Fruit fly (Drosophila melanogaster) Kc167 (cell line): ENCODE data around the gene Pat1.

Experiments used
- Myc ChIP-seq: fragments of >200 bp; optimal IDR thresholded peaks from 2 replicates; lab custom pipeline; 2017; ENCODE audit warnings: missing external identifiers
- Sin3A ChIP-seq: fragments of >200 bp; optimal IDR thresholded peaks from 2 replicates; lab custom pipeline; 2018; ENCODE audit warnings: missing external identifiers
- h ChIP-seq: fragments of >200 bp; optimal IDR thresholded peaks from 3 replicates; lab custom pipeline; 2018; ENCODE audit warnings: missing external identifiers
- insv ChIP-seq: fragments of >200 bp; optimal IDR thresholded peaks from 3 replicates; lab custom pipeline; 2018; ENCODE audit warnings: missing external identifiers
- psq ChIP-seq: fragments of >200 bp; optimal IDR thresholded peaks from 2 replicates; lab custom pipeline; 2017; ENCODE audit warnings: missing external identifiers
- ttk ChIP-seq: sonication (Bioruptor generic); optimal IDR thresholded peaks from 2 replicates; lab custom pipeline; 2017; ENCODE audit warnings: missing external identifiers

Gene Pat1

DNA sequence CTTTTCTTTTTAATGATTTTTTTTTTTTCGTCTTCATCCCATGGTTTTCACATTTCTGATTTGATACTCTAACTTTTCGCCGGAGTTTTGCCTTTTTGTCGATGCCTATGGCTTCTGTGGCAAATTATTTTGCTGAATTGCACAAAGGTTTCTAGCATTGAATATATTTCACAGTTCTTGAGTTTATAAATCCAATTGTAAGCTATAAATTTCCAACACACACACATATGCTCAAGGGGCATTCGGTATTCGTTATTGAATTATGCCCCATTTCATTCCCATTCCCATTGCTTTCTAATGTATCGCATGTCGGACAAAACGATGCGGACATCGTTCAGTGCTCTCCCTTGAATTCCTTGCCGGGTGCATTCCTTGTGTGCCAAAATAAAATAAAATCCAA lies 24.9 kb downstream of the Pat1 start:
- TF ChIP-seq Sin3A, result no peak
- no peak for TF ChIP-seq ttk (lab: Kevin White, UChicago)
- TF ChIP-seq h (lab: Kevin White, UChicago), result no peak
- TF ChIP-seq psq, result no peak
- no peak for TF ChIP-seq Myc (lab: Kevin White, UChicago)
- no peak for TF ChIP-seq insv (lab: Kevin White, UChicago)

DNA sequence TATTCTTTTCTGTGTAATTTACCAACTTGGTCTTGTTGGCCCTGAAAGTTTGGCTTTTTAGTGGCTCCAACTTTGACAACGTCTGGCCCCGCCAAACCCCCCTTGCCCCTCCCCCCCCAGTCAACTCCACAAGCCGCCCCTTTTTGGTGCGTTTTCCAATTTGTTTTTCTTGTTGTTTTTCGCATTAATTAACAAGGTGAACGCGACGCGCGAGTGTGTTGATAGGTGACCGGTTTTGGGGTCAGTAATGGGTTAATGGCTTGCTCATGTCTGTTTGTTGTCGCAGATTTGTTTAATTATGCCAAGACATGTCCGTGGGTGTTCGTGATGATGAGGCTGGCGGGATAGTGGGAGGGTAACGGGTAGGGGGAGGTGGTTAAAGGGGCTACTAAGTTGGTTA lies 26.2 kb downstream of the Pat1 start:
- TF ChIP-seq psq (no peak), ttk (lab: Kevin White, UChicago) (no peak), insv (lab: Kevin White, UChicago) (no peak), Sin3A (no peak), Myc (lab: Kevin White, UChicago) (no peak), h (lab: Kevin White, UChicago) (no peak)

DNA sequence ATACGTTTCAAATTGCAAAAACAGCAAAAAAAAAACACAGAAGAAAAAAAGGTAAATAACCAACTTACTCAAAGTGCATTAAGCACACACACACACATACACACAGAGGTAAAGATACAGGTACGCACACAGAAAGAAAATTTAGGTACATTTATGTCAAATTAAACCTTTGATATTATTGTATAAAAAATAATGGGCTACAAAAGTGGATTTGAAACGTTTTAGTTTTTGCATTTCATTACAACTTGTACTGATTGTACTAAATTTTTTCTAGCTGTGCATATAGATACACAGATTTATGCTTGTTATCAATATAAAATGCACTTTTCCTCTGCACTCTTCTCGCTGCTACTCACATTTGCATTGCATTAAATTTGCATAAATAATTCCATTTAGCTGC lies 26.8 kb downstream of the Pat1 start:
- TF ChIP-seq h (lab: Kevin White, UChicago) (no peak), ttk (lab: Kevin White, UChicago) (no peak), Sin3A (no peak), psq (no peak), Myc (lab: Kevin White, UChicago) (no peak), insv (lab: Kevin White, UChicago) (no peak)

DNA sequence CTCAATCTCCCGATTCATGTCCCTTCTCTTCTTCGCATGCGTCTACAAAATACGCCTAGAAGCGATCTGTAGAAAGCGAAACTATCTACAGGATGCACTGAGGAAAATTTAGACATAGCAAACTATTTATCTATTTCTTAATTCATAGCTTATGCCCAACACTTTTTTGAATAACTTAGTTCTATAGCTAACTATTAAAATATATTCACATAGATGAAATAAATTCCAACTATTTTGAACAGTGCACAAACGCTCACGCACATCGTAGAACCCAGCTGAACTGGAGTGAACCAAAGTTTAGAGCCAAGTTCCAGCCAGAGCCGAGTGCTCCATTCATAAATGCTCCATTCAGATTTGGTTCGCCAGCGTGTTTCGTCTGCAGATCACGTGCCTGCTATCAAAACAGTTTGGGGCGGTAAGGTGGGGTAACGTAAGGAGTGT lies 31.0 kb downstream of the Pat1 start:
- no peak for TF ChIP-seq ttk (lab: Kevin White, UChicago)
- no peak for TF ChIP-seq h (lab: Kevin White, UChicago)
- TF ChIP-seq Sin3A, result no peak
- no peak for TF ChIP-seq insv (lab: Kevin White, UChicago)
- TF ChIP-seq Myc (lab: Kevin White, UChicago), result no peak
- TF ChIP-seq psq, result no peak

DNA sequence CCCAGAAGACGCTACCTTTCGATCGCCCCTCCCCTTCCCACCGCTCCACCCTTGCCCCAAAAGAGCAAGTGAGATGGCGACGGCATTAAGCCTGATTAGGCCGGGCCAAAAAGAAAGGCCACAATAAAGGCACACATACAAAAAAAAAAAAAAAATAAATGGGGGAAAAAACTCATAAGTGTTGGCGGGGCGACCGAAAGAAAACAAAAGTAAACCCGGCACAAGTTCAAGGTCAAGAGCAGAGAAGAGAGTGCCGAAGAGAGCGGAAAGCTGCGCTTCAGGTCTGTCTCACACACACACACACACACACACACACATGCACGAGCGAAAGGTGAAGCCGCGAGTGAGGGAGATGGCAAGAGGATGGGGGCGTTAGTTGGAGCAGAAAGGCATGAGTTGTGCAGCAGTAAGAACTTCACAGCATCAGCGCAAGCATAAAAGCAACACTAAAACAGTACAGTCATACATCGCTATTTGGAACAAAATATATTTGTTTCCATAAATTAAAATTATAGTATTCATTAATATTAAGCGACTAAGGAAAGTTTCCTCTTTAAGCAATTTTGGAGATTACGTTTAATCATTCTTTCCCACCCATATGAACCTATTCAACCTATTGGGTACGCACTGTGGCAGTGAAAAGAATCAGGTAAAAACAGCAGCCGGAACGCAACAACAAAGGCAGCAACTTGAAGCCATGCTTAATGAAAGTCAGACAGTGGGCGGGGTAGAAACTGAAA lies 33.6 kb downstream of the Pat1 start:
- TF ChIP-seq ttk (lab: Kevin White, UChicago) (no peak), psq (no peak), Sin3A (no peak), insv (lab: Kevin White, UChicago) (no peak), Myc (lab: Kevin White, UChicago) (no peak), h (lab: Kevin White, UChicago) (no peak)

DNA sequence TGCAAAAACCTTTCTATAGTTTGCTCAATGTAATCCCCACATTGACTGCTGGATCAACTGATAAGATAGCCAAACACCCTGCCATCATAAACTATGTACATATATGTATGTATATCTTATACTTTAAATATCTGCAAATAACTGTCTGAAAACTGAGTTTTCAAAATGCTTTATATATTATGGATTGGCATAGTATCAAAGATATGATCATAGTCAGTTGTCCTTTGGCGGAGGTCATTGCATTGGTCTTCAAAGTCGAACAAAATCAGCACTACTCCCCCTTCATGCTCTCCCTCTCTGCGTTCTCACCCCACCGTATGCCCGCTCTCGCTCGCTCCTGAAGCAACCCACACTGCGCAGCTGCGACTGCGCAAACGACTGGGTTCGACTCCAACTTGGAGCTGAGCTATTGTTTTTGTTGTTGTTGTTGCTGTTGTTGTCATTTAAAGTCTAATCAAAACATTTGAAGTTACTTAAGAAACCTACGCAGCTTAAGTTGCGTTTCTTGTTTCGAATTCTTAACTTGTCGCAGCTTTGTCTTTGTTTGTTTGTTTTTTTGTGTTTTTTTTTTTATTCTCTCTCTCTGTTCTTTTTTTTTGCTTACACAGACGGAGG lies 34.5 kb downstream of the Pat1 start:
- TF ChIP-seq psq (no peak), Myc (lab: Kevin White, UChicago) (no peak), h (lab: Kevin White, UChicago) (no peak), Sin3A (no peak), insv (lab: Kevin White, UChicago) (no peak), ttk (lab: Kevin White, UChicago) (no peak)

DNA sequence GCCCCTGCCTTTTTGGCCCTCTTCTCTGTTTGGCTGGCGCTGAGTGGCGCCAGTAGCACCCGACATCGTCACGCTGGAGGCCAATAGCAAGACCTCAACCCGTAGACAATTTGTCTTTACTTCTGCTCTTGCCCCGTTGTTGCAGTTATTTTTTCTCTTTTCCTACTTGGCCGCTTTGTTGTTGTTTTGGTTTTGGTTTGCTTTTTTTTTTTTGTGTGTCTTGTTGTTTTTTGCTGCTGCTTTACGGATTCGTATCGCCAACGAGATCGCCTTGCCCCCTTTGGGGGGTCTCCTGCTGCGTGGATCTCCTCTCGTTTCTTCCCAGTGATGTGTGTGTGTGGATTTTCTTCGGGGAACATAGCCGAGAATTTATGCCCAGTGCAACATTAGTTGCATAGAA lies 41.3 kb downstream of the Pat1 start:
- no peak for TF ChIP-seq ttk (lab: Kevin White, UChicago)
- no peak for TF ChIP-seq Myc (lab: Kevin White, UChicago)
- TF ChIP-seq insv (lab: Kevin White, UChicago), result no peak
- TF ChIP-seq psq, result no peak
- no peak for TF ChIP-seq h (lab: Kevin White, UChicago)
- no peak for TF ChIP-seq Sin3A

DNA sequence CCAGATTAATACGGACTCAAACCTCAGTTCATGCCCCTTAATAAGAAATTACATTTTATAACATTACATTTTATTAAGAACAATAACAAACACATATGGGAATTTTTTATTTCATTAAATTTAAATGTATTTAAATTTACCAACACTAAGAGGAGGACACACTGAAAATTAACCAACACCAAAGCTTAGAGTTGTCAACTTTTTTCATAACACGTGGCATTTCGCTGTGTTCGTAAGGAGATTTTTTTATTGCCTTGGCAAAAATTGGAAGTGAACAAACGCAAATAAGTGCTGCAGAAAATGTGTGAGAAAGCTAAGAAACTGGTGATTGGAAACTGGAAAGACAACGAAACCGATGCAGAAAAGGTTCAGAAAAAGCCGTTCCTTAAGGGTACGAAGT lies 43.1 kb downstream of the Pat1 start, which contains the start of gene CG14443:
CG14443 (plus strand) TSS at position 301 of the 400 bp plus-strand sequence.
- TF ChIP-seq ttk (lab: Kevin White, UChicago) (no peak), Sin3A (no peak), Myc (lab: Kevin White, UChicago) (no peak), psq (no peak), insv (lab: Kevin White, UChicago) (no peak), h (lab: Kevin White, UChicago) (no peak)

DNA sequence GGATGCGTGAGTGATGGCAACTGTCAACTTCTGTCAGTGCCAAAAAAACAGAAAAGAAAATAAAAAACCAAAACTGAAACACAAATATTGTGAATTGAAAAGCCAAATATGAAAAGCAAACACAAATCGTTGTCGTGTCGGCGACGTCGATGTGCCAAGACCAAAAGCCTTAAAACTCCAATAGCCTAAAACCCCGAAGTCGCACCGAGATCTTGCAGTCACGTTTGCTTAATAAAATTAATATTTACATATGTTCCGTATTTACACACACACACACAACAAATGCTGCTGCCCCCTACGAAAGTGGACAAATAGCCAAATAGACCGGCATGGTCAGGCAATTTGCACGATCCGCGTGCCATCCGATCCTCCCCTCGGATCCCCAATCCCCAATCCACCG lies 47.5 kb downstream of the Pat1 start:
- TF ChIP-seq insv (lab: Kevin White, UChicago) (no peak), Sin3A (no peak), psq (no peak), Myc (lab: Kevin White, UChicago) (no peak), h (lab: Kevin White, UChicago) (no peak), ttk (lab: Kevin White, UChicago) (no peak)

DNA sequence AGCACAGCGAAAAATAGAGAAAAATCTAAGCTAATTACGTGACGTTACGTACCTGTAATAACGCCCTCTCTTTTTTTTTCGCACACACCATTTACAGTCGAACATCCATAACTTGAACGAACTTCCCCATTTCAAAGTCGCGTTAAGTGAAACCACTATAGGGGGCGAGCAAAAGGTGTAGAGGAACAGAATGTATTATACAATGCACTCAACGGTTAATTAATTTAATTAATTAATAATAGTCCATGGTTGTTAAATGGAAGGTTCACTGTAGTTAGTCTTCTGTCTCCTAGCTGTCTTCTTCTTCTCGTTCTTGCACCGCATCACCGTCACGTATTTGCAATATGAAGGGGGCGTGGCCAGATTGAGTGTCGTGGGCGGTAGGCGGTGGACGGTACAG lies 51.0 kb downstream of the Pat1 start:
- TF ChIP-seq Myc (lab: Kevin White, UChicago) (no peak), Sin3A (no peak), ttk (lab: Kevin White, UChicago) (no peak), psq (no peak)

DNA sequence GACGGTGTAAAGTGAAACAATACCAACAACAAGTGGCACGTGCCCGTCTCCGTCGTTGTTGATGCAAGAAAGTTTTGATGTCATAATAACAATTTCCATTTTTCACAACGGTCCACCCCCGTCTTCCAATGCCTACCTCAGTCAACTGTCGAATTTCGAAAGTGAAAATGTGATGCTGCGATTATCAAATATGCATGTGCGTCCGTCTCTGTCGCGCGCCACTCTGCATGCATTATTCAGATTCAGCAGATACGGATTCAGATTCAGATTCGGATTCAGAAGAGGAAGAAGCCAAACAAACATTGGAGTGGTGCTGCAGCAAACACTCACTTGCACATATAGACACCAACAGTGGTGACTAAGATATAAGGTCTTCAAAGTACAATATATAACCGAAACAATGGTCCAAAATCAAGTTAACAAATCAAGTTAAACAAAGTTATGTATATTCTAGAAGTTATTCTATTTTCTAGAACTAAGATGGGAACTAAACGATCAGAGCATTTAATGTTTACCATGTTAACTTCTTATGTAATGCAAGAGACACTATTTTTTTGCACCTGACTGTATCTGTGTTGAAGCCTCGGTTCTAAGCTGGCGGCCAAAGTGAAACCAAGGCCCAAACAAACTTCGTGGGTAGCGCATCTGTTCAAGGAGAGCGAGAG lies 52.1 kb downstream of the Pat1 start:
- TF ChIP-seq h (lab: Kevin White, UChicago), result no peak
- TF ChIP-seq psq, result no peak
- no peak for TF ChIP-seq insv (lab: Kevin White, UChicago)
- no peak for TF ChIP-seq Sin3A
